Fruit fly (Drosophila melanogaster) whole organism: ENCODE data around the gene Nedd4.
A peak's percentile ranks its signal among the peaks of the same experiment; 100 is the strongest.

ENCODE experiments used
- CG8478 ChIP-seq: fragments of >200 bp; optimal IDR thresholded peaks from 2 replicates; lab custom pipeline; 2018; ENCODE audit warnings: inconsistent platforms
- Dll ChIP-seq: fragments of >200 bp; optimal IDR thresholded peaks from 2 replicates; lab custom pipeline; 2017
- EcR ChIP-seq, 2 experiments: fragments of >200 bp; optimal IDR thresholded peaks; 2 replicates each; lab custom pipeline; 2017; ENCODE audit warnings: missing biosample characterization in 2 of 2, missing genetic modification characterization in 2 of 2, missing genetic modification reagents in 2 of 2
- pan ChIP-seq: fragments of >200 bp; optimal IDR thresholded peaks from 2 replicates; lab custom pipeline; 2017
- psq ChIP-seq: fragments of >200 bp; optimal IDR thresholded peaks from 2 replicates; lab custom pipeline; 2017
- usp ChIP-seq: fragments of >200 bp; optimal IDR thresholded peaks from 2 replicates; lab custom pipeline; 2017; ENCODE audit warnings: missing biosample characterization, missing genetic modification characterization, mixed read lengths

Gene Nedd4

dm6 chr3L:17576093-17576885, 46.4 kb downstream of the Nedd4 start:
- TF ChIP-seq Dll (lab: Kevin White, UChicago) (peak; percentile 97), usp (GFP tag; lab: Kevin White, UChicago) (no peak), EcR (GFP tag; optimal IDR thresholded peaks at IDR 0.05; lab: Kevin White, UChicago) (peak in 1 of 2 experiments; percentile 58), pan (lab: Kevin White, UChicago) (no peak), CG8478 (peak; percentile 11), psq (lab: Kevin White, UChicago) (no peak)

DNA sequence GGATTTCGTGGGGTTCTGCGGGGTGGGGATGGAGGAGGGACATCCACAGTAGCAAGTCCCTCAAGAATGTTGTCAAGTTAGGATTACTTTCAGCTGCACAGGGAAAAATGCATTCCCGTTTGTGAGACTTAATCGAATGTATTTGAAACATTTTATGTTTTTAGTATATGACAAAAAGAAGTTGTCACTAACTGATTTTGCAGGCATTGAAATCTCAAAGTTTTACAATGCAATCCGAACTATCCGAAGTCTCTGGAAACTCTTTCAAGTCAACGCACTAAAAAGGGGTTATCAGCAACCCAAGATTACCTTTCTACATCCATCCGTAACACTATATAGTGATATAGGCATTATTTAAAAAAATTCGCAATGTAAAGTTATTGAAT, 47.0 kb downstream of the Nedd4 start:
- TF ChIP-seq CG8478 (no peak), usp (GFP tag; lab: Kevin White, UChicago) (no peak)

- TF ChIP-seq EcR (GFP tag; optimal IDR thresholded peaks at IDR 0.05; lab: Kevin White, UChicago) (peak in 1 of 2 experiments; percentile 75), psq (lab: Kevin White, UChicago) (no peak), Dll (lab: Kevin White, UChicago) (peak; percentile 93), CG8478 (peak; percentile 16)
Observed at dm6 chr3L:17577530-17578351, 47.9 kb downstream of the Nedd4 start.

- TF ChIP-seq EcR (GFP tag; optimal IDR thresholded peaks at IDR 0.05; lab: Kevin White, UChicago) (no peak), pan (lab: Kevin White, UChicago) (no peak), Dll (lab: Kevin White, UChicago) (no peak), psq (lab: Kevin White, UChicago) (no peak), CG8478 (no peak), usp (GFP tag; lab: Kevin White, UChicago) (no peak)
Observed at dm6 chr3L:17578413-17578812, 48.5 kb downstream of the Nedd4 start.

dm6 chr3L:17579121-17579520, 49.2 kb downstream of the Nedd4 start:
- TF ChIP-seq CG8478 (no peak), usp (GFP tag; lab: Kevin White, UChicago) (no peak), Dll (lab: Kevin White, UChicago) (no peak), psq (lab: Kevin White, UChicago) (no peak), pan (lab: Kevin White, UChicago) (no peak), EcR (GFP tag; optimal IDR thresholded peaks at IDR 0.05; lab: Kevin White, UChicago) (no peak)

DNA sequence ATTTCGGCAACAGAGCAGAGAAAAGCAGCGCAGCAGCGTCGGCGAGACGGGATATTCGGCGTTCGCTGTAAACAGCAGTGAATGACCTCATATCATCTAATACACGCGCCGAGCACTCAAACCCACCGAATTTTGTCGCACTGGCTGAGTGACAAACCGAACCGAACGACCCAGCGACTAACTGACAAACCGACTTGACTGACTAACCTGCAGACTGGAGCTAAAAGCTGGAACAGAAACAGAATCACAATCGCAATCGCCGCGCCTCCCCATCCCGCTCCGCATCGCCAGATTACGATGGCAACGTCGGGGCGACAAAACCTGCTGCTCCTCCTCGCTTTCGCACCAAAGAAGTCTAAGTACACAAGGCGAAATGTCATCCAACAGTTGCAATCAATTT, 49.7 kb downstream of the Nedd4 start:
- peak in 1 of 2 experiments; percentile 40 for TF ChIP-seq EcR (GFP tag; optimal IDR thresholded peaks at IDR 0.05; lab: Kevin White, UChicago)
- no peak for TF ChIP-seq pan (lab: Kevin White, UChicago)

DNA sequence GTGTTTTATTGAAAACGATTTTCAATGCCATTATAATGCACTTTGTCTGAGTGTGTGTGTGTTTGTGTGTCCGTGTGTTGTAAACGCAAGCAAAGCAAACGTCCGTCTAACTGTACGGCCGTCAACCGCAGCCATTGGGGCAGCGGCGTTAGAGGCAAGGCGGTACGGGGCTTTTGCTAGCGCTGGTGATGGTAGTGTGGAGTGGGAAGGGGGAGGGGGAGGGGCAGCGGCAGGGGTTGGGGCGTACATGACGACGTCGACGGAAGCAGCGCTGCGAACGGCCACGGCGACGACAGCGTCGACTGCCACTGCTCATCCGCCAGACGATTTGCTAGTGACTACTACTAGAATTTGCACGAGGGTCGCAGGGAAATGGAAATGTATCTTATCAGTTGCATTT, 54.8 kb downstream of the Nedd4 start:
- TF ChIP-seq pan (lab: Kevin White, UChicago) (no peak), psq (lab: Kevin White, UChicago) (no peak), Dll (lab: Kevin White, UChicago) (no peak), usp (GFP tag; lab: Kevin White, UChicago) (no peak), CG8478 (no peak), EcR (GFP tag; optimal IDR thresholded peaks at IDR 0.05; lab: Kevin White, UChicago) (no peak)

DNA sequence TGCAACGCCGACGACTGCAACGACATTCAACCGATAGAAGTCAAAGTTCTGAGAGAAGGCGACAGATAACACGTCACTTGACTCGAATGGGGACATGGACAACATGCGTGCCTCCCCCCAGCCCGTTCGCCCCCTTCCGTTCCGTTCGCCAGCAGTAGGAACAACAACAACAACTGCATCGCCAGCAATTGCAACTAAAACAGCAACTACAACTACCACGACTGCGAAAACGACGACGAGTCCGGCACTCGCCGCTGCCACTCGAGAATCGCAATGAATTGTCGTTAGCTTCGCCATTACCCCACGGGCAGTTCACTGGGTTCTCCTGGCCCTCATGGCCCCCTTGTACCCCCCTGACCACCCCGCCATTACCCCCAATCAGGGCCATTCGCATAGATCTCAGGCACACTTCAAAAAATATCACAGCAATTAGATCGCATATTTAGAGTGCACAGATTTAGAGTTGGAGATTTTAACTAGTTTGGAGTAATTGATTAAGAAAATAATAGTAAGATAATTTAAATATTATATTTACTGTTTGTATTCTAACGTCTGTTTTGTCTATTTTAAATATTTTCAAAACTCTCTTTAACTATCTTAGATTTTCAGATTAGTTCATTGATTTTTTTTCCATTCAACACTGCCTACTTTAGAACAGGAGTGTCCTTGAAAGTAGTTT, 56.6 kb downstream of the Nedd4 start:
- no peak for TF ChIP-seq usp (GFP tag; lab: Kevin White, UChicago)
- TF ChIP-seq EcR (GFP tag; optimal IDR thresholded peaks at IDR 0.05; lab: Kevin White, UChicago) = no peak
- TF ChIP-seq Dll (lab: Kevin White, UChicago) = no peak
- TF ChIP-seq psq (lab: Kevin White, UChicago) = no peak
- no peak for TF ChIP-seq pan (lab: Kevin White, UChicago)
- no peak for TF ChIP-seq CG8478

- TF ChIP-seq pan (lab: Kevin White, UChicago) (no peak), Dll (lab: Kevin White, UChicago) (no peak), usp (GFP tag; lab: Kevin White, UChicago) (no peak), psq (lab: Kevin White, UChicago) (no peak), EcR (GFP tag; optimal IDR thresholded peaks at IDR 0.05; lab: Kevin White, UChicago) (no peak), CG8478 (no peak)
Observed at dm6 chr3L:17587292-17587691, 57.4 kb downstream of the Nedd4 start.

DNA sequence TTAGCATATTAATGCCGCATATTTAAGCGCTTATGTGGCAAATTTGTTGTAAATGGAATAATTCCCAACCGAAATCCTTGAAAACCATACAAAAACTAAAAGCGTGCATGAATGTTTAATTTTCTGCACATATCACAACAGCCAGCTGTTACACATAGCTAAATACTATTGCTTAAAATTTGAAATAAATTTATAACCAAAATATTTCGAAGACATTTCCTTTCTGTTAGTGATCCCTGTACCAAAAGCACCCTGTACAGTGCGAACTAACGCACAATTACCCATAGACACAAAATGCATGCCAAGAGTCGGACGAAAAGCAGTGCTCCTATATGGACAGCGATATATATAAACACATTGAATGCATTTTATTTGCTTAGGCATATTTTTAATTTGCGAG, 58.0 kb downstream of the Nedd4 start:
- TF ChIP-seq CG8478 (no peak), usp (GFP tag; lab: Kevin White, UChicago) (no peak), EcR (GFP tag; optimal IDR thresholded peaks at IDR 0.05; lab: Kevin White, UChicago) (no peak), pan (lab: Kevin White, UChicago) (no peak), Dll (lab: Kevin White, UChicago) (no peak), psq (lab: Kevin White, UChicago) (no peak)

dm6 chr3L:17588686-17589085, 58.8 kb downstream of the Nedd4 start:
- TF ChIP-seq EcR (GFP tag; optimal IDR thresholded peaks at IDR 0.05; lab: Kevin White, UChicago) = no peak
- TF ChIP-seq usp (GFP tag; lab: Kevin White, UChicago) = no peak
